Worm (Caenorhabditis elegans): ENCODE results near the gene B0495.7.

B0495.7 gene

DNA sequence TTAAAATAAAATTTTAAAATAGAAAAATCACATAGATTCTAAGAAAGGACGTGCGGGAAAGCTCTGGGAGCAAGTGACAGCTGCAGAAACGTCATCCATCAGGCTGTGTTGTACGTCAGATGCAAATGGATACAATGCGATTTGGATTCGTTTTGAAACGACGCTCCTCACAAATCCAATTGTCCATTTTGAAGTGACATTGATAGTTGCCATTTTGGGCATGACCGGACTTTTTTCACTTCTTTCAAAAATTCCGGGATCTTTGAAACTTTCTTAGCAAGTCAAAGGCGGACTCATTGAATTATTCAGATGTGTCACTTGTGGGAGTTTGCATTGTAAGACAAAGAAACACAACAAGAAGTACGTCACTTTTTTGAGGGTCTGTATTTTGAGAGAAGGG lies 14.0 kb upstream of the B0495.7 start:
- no peak for TF ChIP-seq nfya-1 (tag; optimal IDR thresholded peaks at IDR 0.05; ENCODE audit: insufficient read depth)
- peak; percentile 39 for TF ChIP-seq fkh-10 (GFP tag; optimal IDR thresholded peaks at IDR 0.05)

DNA sequence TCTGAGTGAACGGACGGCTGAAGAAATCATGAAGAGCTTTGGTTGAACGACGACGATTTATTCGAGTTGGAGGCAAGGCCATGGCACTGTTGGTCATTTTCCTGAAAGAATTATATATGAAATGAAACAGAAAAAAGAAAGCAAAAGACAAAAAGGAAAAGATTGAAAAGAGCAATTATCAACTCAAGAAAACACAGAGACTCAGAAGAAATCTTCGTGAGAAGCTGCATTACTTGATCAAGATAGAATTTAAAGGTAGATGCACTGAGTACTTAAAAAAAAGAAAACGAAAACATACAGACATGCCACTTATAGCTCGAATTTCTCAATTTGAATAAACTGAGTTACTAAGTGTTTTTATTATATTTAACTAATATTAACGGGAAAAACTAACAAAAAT lies 13.5 kb upstream of the B0495.7 start, which contains the start of gene cpna-5:
Gene cpna-5 (minus strand): TSS at position 101 of the 400 bp plus-strand sequence.
- TF ChIP-seq ceh-28 (tag; optimal IDR thresholded peaks at IDR 0.05): no peak
- TF ChIP-seq nhr-77 (tag; optimal IDR thresholded peaks at IDR 0.05): no peak
- no peak for TF ChIP-seq unc-62 (GFP tag; optimal IDR thresholded peaks at IDR 0.05)
- TF ChIP-seq tbx-2 (tag; optimal IDR thresholded peaks at IDR 0.05): no peak
- no peak for TF ChIP-seq nhr-237 (tag; optimal IDR thresholded peaks at IDR 0.05)
- no peak for TF ChIP-seq nhr-76 (tag; optimal IDR thresholded peaks at IDR 0.05)
- no peak for TF ChIP-seq unc-39 (tag; optimal IDR thresholded peaks at IDR 0.05)
- no peak for TF ChIP-seq nhr-11 (tag; optimal IDR thresholded peaks at IDR 0.05)
- no peak for TF ChIP-seq lin-15B (tag; optimal IDR thresholded peaks at IDR 0.05)

DNA sequence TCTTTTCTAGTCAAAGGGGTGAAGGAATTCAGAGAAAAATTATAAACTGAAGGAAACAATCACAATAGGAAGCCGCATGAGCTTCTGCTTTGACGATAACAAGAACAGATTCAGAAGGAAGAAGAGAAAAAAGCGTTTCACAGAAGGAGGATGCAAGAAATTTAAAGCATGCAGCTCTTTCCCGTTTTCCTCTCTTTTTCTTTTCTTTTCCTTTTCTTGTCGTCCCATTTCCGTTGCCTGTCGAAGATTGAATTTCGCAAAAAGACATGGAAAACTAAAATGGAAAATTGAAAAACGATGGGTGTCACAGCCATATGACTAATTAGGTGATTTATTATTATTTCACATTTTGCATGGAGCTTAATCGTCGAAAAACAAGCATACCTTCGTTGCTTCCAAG lies 11.1 kb upstream of the B0495.7 start:
- TF ChIP-seq lin-39 (tag; optimal IDR thresholded peaks at IDR 0.05) (no peak), hmg-11 (tag; optimal IDR thresholded peaks at IDR 0.05) (peak; percentile 14), elt-1 (tag; optimal IDR thresholded peaks at IDR 0.05) (no peak), nhr-43 (tag; optimal IDR thresholded peaks at IDR 0.05; ENCODE audit: poor library complexity, severe bottlenecking) (no peak), ama-1 (optimal IDR thresholded peaks at IDR 0.05) (no peak), elt-2 (tag; optimal IDR thresholded peaks at IDR 0.05) (no peak), fkh-10 (GFP tag; optimal IDR thresholded peaks at IDR 0.05) (peak; percentile 39)

DNA sequence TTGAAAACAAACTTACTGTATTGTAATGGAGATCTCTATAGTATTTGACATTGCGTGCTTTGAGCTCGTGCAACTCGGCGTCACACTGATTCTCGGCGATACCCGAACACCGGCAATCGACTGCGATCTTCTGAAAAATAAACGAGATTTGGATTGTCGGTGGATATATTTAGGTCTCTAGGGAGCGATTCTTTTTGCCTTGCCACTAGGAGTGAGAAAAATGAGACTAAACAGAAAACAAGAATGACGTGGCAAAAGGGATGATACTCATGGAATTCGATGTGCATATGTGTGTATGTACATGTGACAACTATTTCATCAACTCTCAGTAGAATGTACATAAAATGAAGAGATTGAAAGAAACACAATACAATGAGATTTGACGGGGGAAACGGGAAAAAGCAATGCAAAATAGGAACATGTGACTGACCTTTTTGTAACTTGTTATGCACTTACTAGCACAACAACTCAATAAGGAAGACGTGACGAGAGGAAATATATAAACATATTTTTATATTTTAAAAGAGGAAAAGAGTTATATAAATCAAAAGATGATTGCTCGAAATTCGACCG lies 9.7 kb upstream of the B0495.7 start:
- no peak for TF ChIP-seq pqm-1 (tag; optimal IDR thresholded peaks at IDR 0.05)
- peak; percentile 4 for TF ChIP-seq lin-39 (tag; optimal IDR thresholded peaks at IDR 0.05)
- TF ChIP-seq fkh-10 (GFP tag; optimal IDR thresholded peaks at IDR 0.05): peak; percentile 97
- TF ChIP-seq elt-1 (tag; optimal IDR thresholded peaks at IDR 0.05): peak; percentile 60
- TF ChIP-seq nfya-1 (tag; optimal IDR thresholded peaks at IDR 0.05; ENCODE audit: insufficient read depth): peak; percentile 26
- TF ChIP-seq elt-3 (tag; optimal IDR thresholded peaks at IDR 0.05): no peak

DNA sequence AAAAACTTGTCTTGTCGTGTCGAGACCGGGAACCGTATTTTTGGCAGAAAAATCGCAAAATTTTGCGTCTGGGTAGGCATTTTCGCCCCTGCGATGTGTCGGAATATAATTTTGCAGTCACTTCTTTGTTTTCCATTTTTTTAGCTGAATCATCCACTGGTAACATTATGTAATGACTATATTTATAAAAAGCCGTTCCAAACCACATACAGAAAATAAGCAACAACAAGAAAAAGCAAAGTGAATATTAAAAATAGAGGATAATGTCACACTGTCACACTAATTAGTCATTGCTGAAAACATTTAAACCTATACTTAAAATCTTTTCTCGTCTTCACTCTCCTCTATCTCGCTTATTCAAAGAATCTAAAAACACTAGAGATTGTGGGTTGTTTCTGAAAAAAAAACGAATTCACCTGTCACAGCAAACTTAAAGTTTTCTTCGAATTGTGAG lies 4.3 kb upstream of the B0495.7 start, which contains the start of gene sre-1:
Gene sre-1 (plus strand): TSS at position 404 of the 454 bp plus-strand sequence.
- TF ChIP-seq fkh-10 (GFP tag; optimal IDR thresholded peaks at IDR 0.05) (no peak), ama-1 (optimal IDR thresholded peaks at IDR 0.05) (no peak), lin-39 (tag; optimal IDR thresholded peaks at IDR 0.05) (no peak), lsy-12 (tag; optimal IDR thresholded peaks at IDR 0.05) (no peak)

DNA sequence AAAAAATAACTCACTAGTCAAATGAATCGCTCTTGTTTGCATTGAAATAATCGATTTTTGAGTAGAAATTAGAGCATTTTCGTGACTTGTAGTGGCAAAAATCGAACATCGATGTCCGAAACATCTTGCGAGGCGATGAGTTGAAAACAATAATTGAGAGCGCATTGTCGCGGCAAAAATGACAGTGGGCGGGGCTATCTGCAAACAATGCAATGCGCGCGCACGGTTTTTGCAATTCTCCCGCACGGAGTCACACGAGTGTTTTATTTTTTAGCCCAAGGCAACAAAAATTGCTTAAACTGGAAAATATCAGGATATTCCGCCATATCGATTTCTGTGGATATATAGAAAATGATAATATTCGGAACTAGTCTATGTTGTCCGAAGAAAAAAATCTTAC lies 3.5 kb upstream of the B0495.7 start, which contains the start of gene B0495.9:
Gene B0495.9 (minus strand): TSS at position 171 of the 400 bp plus-strand sequence.
- TF ChIP-seq tbx-2 (tag; optimal IDR thresholded peaks at IDR 0.05) (no peak), elt-2 (tag; optimal IDR thresholded peaks at IDR 0.05) (peak; percentile 35), R02D3.7 (tag; optimal IDR thresholded peaks at IDR 0.05) (peak; percentile 29), lin-39 (tag; optimal IDR thresholded peaks at IDR 0.05) (peak; percentile 70), ama-1 (optimal IDR thresholded peaks at IDR 0.05) (peak; percentile 51), ceh-82 (tag; optimal IDR thresholded peaks at IDR 0.05) (peak; percentile 27), ceh-16 (tag; optimal IDR thresholded peaks at IDR 0.05) (no peak), nfya-1 (tag; optimal IDR thresholded peaks at IDR 0.05; ENCODE audit: insufficient read depth) (peak; percentile 61), nhr-67 (tag; optimal IDR thresholded peaks at IDR 0.05) (peak; percentile 33), ceh-28 (tag; optimal IDR thresholded peaks at IDR 0.05) (peak; percentile 17), jun-1 (tag; optimal IDR thresholded peaks at IDR 0.05) (no peak), nhr-43 (tag; optimal IDR thresholded peaks at IDR 0.05; ENCODE audit: poor library complexity, severe bottlenecking) (peak; percentile 73), hmg-11 (tag; optimal IDR thresholded peaks at IDR 0.05) (peak; percentile 65)

DNA sequence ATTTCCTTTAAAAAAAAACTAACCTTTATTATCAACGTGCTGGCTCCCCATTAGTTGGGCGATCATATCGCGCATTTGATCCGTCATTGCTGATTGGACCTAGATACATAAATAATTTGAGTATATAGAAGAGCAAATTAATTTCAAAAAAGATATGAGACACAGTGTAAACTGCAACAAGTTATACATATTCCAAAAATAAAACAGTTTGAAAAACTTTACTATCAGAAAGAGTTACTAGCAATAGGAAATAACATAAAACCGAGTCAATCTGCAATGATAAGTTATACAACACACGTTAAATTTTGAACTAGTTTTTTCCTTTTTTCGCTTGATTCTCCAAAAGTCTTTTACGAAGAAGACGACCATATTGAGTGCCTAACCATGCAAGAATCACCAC lies 2.4 kb upstream of the B0495.7 start, which contains the start of gene luc-7L:
Gene luc-7L (minus strand): TSS at position 101 of the 400 bp plus-strand sequence.
- TF ChIP-seq ceh-28 (tag; optimal IDR thresholded peaks at IDR 0.05): no peak
- TF ChIP-seq ceh-16 (tag; optimal IDR thresholded peaks at IDR 0.05): no peak
- no peak for TF ChIP-seq pha-4 (tag; optimal IDR thresholded peaks at IDR 0.05)
- no peak for TF ChIP-seq snpc-4 (tag; optimal IDR thresholded peaks at IDR 0.05)
- TF ChIP-seq eor-1 (tag; optimal IDR thresholded peaks at IDR 0.05): no peak
- no peak for TF ChIP-seq pqm-1 (tag; optimal IDR thresholded peaks at IDR 0.05)
- TF ChIP-seq lin-39 (tag; optimal IDR thresholded peaks at IDR 0.05): no peak
- TF ChIP-seq fkh-2 (tag; optimal IDR thresholded peaks at IDR 0.05): no peak
- no peak for TF ChIP-seq fkh-10 (GFP tag; optimal IDR thresholded peaks at IDR 0.05)
- TF ChIP-seq nhr-25 (tag; optimal IDR thresholded peaks at IDR 0.05): no peak
- TF ChIP-seq nhr-23 (tag; optimal IDR thresholded peaks at IDR 0.05): no peak
- no peak for TF ChIP-seq nhr-43 (tag; optimal IDR thresholded peaks at IDR 0.05; ENCODE audit: poor library complexity, severe bottlenecking)
- TF ChIP-seq lin-15B (tag; optimal IDR thresholded peaks at IDR 0.05): no peak

Measured in whole organism, L3 larva.